Fruit fly (Drosophila melanogaster) whole organism, embryonic: ENCODE data around the gene RpS17.

Experiments used
- Asciz ChIP-seq: fragments of 200-800 bp; sonication (Bioruptor generic); optimal IDR thresholded peaks from 2 replicates; lab custom pipeline; 2017; ENCODE audit warnings: missing biosample characterization, mild to moderate bottlenecking, missing genetic modification characterization, missing genetic modification reagents
- Atf6 ChIP-seq: fragments of 200-800 bp; sonication (Bioruptor generic); IDR thresholded peaks from 2 replicates; pipeline ENCODE4 v1.3.6; 2022; ENCODE audit warnings: missing biosample characterization, missing genetic modification characterization
- B-H2 ChIP-seq: fragments of 200-800 bp; sonication (Bioruptor generic); optimal IDR thresholded peaks from 2 replicates; lab custom pipeline; 2018; ENCODE audit warnings: missing biosample characterization, mild to moderate bottlenecking, missing genetic modification characterization
- Bteb2 ChIP-seq: fragments of 200-800 bp; sonication (Bioruptor generic); optimal IDR thresholded peaks from 2 replicates; lab custom pipeline; 2016; ENCODE audit warnings: missing biosample characterization, missing genetic modification characterization
- CG10366 ChIP-seq: fragments of 200-800 bp; sonication (Bioruptor generic); IDR thresholded peaks from 2 replicates; pipeline ENCODE4 v1.3.6; 2022; ENCODE audit warnings: missing biosample characterization, missing genetic modification characterization
- CG11085 ChIP-seq: fragments of 200-800 bp; sonication (Bioruptor generic); IDR thresholded peaks from 2 replicates; pipeline ENCODE4 v1.3.6; 2022; ENCODE audit warnings: missing biosample characterization, missing genetic modification characterization
- CG12942 ChIP-seq: fragments of 200-800 bp; sonication (Bioruptor generic); optimal IDR thresholded peaks from 3 replicates; lab custom pipeline; 2016; ENCODE audit warnings: missing biosample characterization, missing genetic modification characterization
- CG14710 ChIP-seq: fragments of 200-800 bp; sonication (Bioruptor generic); optimal IDR thresholded peaks from 3 replicates; lab custom pipeline; 2019; ENCODE audit warnings: missing biosample characterization, mild to moderate bottlenecking, missing genetic modification characterization, moderate library complexity
- CG17802 ChIP-seq: fragments of 200-800 bp; sonication (Bioruptor generic); optimal IDR thresholded peaks from 2 replicates; lab custom pipeline; 2018; ENCODE audit warnings: missing biosample characterization, mild to moderate bottlenecking, missing genetic modification characterization, moderate library complexity
- CG18764 ChIP-seq: fragments of 200-800 bp; sonication (Bioruptor generic); optimal IDR thresholded peaks from 3 replicates; lab custom pipeline; 2016; ENCODE audit warnings: missing biosample characterization, missing genetic modification characterization
- CG2129 ChIP-seq: fragments of 200-800 bp; sonication (Bioruptor generic); IDR thresholded peaks from 2 replicates; pipeline ENCODE4 v1.3.6; 2022; ENCODE audit warnings: missing biosample characterization, missing genetic modification characterization; ENCODE audit not compliant: partially characterized antibody
- CG2678 ChIP-seq: fragments of 200-800 bp; sonication (Bioruptor generic); optimal IDR thresholded peaks from 3 replicates; lab custom pipeline; 2019; ENCODE audit warnings: missing biosample characterization, mild to moderate bottlenecking, missing genetic modification characterization, moderate library complexity
- CG3995 ChIP-seq: fragments of 200-800 bp; sonication (Bioruptor generic); optimal IDR thresholded peaks from 3 replicates; lab custom pipeline; 2016; ENCODE audit warnings: missing biosample characterization, missing genetic modification characterization
- CG4617 ChIP-seq: fragments of 200-800 bp; sonication (Bioruptor generic); optimal IDR thresholded peaks from 3 replicates; lab custom pipeline; 2016; ENCODE audit warnings: missing biosample characterization, missing genetic modification characterization, borderline replicate concordance
- CG7357 ChIP-seq: fragments of 200-800 bp; sonication (Bioruptor generic); IDR thresholded peaks from 3 replicates; pipeline ENCODE4 v1.3.6; 2022; ENCODE audit warnings: missing biosample characterization, missing genetic modification characterization
- CG7556 ChIP-seq: fragments of 200-800 bp; sonication (Bioruptor generic); optimal IDR thresholded peaks from 2 replicates; lab custom pipeline; 2017; ENCODE audit warnings: missing biosample characterization, mild to moderate bottlenecking, missing genetic modification characterization
- CG7963 ChIP-seq: fragments of 200-800 bp; sonication (Bioruptor generic); IDR thresholded peaks from 3 replicates; pipeline ENCODE4 v1.3.6; 2022; ENCODE audit warnings: missing biosample characterization, missing genetic modification characterization; ENCODE audit not compliant: partially characterized antibody
- CG9797 ChIP-seq: fragments of 200-800 bp; sonication (Bioruptor generic); optimal IDR thresholded peaks from 3 replicates; lab custom pipeline; 2018; ENCODE audit warnings: missing biosample characterization, mild to moderate bottlenecking, missing genetic modification characterization
- CG9876 ChIP-seq: fragments of 200-800 bp; sonication (Bioruptor generic); optimal IDR thresholded peaks from 2 replicates; lab custom pipeline; 2016; ENCODE audit warnings: missing biosample characterization, missing genetic modification characterization
- CkIIα-i1 ChIP-seq: fragments of 200-800 bp; sonication (Bioruptor generic); IDR thresholded peaks from 2 replicates; pipeline ENCODE4 v1.3.6; 2022; ENCODE audit warnings: missing biosample characterization, missing genetic modification characterization
- Fer3 ChIP-seq: fragments of 200-800 bp; sonication (Bioruptor generic); optimal IDR thresholded peaks from 2 replicates; lab custom pipeline; 2018; ENCODE audit warnings: missing biosample characterization, mild to moderate bottlenecking, missing genetic modification characterization, moderate library complexity
- GATAe ChIP-seq: fragments of 200-800 bp; sonication (Bioruptor generic); conservative IDR thresholded peaks from 2 replicates; pipeline ENCODE4 v1.3.6; 2022; ENCODE audit warnings: missing biosample characterization, missing genetic modification characterization
- Gug ChIP-seq: fragments of 200-800 bp; sonication (Bioruptor generic); IDR thresholded peaks from 4 replicates; pipeline ENCODE4 v1.3.6; 2022; ENCODE audit warnings: missing biosample characterization, missing genetic modification characterization
- Meics ChIP-seq: fragments of 200-800 bp; sonication (Bioruptor generic); optimal IDR thresholded peaks from 2 replicates; lab custom pipeline; 2017; ENCODE audit warnings: missing biosample characterization, mild to moderate bottlenecking, missing genetic modification characterization
- NC2β ChIP-seq: fragments of 200-800 bp; sonication (Bioruptor generic); optimal IDR thresholded peaks from 2 replicates; lab custom pipeline; 2016; ENCODE audit warnings: missing biosample characterization, missing genetic modification characterization
- NfI ChIP-seq: fragments of 200-800 bp; sonication (Bioruptor generic); optimal IDR thresholded peaks from 3 replicates; lab custom pipeline; 2018; ENCODE audit warnings: missing biosample characterization, mild to moderate bottlenecking, missing genetic modification characterization, moderate library complexity
- Optix ChIP-seq: fragments of 200-800 bp; sonication (Bioruptor generic); IDR thresholded peaks from 3 replicates; pipeline ENCODE4 v1.3.6; 2022; ENCODE audit warnings: missing biosample characterization, missing genetic modification characterization
- TFAM ChIP-seq: fragments of 200-800 bp; sonication (Bioruptor generic); optimal IDR thresholded peaks from 2 replicates; lab custom pipeline; 2017; ENCODE audit warnings: missing biosample characterization, missing genetic modification characterization, inconsistent platforms
- Trl ChIP-seq, 3 experiments: fragments of >200 bp in 2 of 3; fragments of 200-800 bp in 1 of 3; sonication (Bioruptor generic) in 1 of 3; optimal IDR thresholded peaks; 2 replicates in 1 of 3; 3 replicates in 2 of 3; lab custom pipeline; 2016 to 2017; ENCODE audit warnings: missing biosample characterization in 1 of 3, missing genetic modification characterization in 1 of 3
- al ChIP-seq: fragments of 200-800 bp; sonication (Bioruptor generic); IDR thresholded peaks from 2 replicates; pipeline ENCODE4 v1.3.6; 2022; ENCODE audit warnings: missing biosample characterization, missing genetic modification characterization
- ase ChIP-seq: fragments of 200-800 bp; sonication (Bioruptor generic); IDR thresholded peaks from 3 replicates; pipeline ENCODE4 v1.3.6; 2022; ENCODE audit warnings: missing biosample characterization, missing genetic modification characterization
- ato ChIP-seq: fragments of 200-800 bp; sonication (Bioruptor generic); IDR thresholded peaks from 2 replicates; pipeline ENCODE4 v1.3.6; 2022; ENCODE audit warnings: missing biosample characterization, missing genetic modification characterization; ENCODE audit not compliant: partially characterized antibody
- btn ChIP-seq: fragments of 200-800 bp; sonication (Bioruptor generic); optimal IDR thresholded peaks from 2 replicates; lab custom pipeline; 2016; ENCODE audit warnings: missing biosample characterization, missing genetic modification characterization
- cwo ChIP-seq: fragments of 200-800 bp; sonication (Bioruptor generic); optimal IDR thresholded peaks from 3 replicates; lab custom pipeline; 2017; ENCODE audit warnings: missing biosample characterization, missing genetic modification characterization, mild to moderate bottlenecking, moderate library complexity, missing genetic modification reagents
- dmrt11E ChIP-seq: fragments of 200-800 bp; sonication (Bioruptor generic); optimal IDR thresholded peaks from 3 replicates; lab custom pipeline; 2018; ENCODE audit warnings: missing biosample characterization, mild to moderate bottlenecking, missing genetic modification characterization, moderate library complexity
- dysf ChIP-seq: fragments of 200-800 bp; sonication (Bioruptor generic); IDR thresholded peaks from 3 replicates; pipeline ENCODE4 v1.3.6; 2022; ENCODE audit warnings: missing biosample characterization, missing genetic modification characterization
- en ChIP-seq: fragments of 200-800 bp; sonication (Bioruptor generic); optimal IDR thresholded peaks from 2 replicates; lab custom pipeline; 2016; ENCODE audit warnings: missing biosample characterization, missing genetic modification characterization
- fd102C ChIP-seq: fragments of 200-800 bp; sonication (Bioruptor generic); optimal IDR thresholded peaks from 2 replicates; lab custom pipeline; 2018; ENCODE audit warnings: missing biosample characterization, mild to moderate bottlenecking, missing genetic modification characterization, moderate library complexity
- fd64A ChIP-seq: fragments of 200-800 bp; sonication (Bioruptor generic); optimal IDR thresholded peaks from 3 replicates; lab custom pipeline; 2018; ENCODE audit warnings: missing biosample characterization, mild to moderate bottlenecking, missing genetic modification characterization
- gt ChIP-seq: fragments of 200-800 bp; sonication (Bioruptor generic); IDR thresholded peaks from 2 replicates; pipeline ENCODE4 v1.3.6; 2022; ENCODE audit warnings: missing biosample characterization, missing genetic modification characterization
- hb ChIP-seq: fragments of 200-800 bp; sonication (Bioruptor generic); IDR thresholded peaks from 3 replicates; pipeline ENCODE4 v1.3.6; 2022; ENCODE audit warnings: missing biosample characterization, missing genetic modification characterization; ENCODE audit not compliant: partially characterized antibody
- lab ChIP-seq: fragments of 200-800 bp; sonication (Bioruptor generic); optimal IDR thresholded peaks from 3 replicates; lab custom pipeline; 2017; ENCODE audit warnings: missing biosample characterization, missing genetic modification characterization, mild to moderate bottlenecking, moderate library complexity, missing genetic modification reagents
- pnt ChIP-seq: fragments of 200-800 bp; sonication (Bioruptor generic); optimal IDR thresholded peaks from 3 replicates; lab custom pipeline; 2016; ENCODE audit warnings: missing biosample characterization, missing genetic modification characterization
- sd ChIP-seq: fragments of 200-800 bp; sonication (Bioruptor generic); optimal IDR thresholded peaks from 3 replicates; lab custom pipeline; 2018; ENCODE audit warnings: missing biosample characterization, mild to moderate bottlenecking, missing genetic modification characterization, moderate library complexity
- sima ChIP-seq: fragments of 200-800 bp; sonication (Bioruptor generic); optimal IDR thresholded peaks from 2 replicates; lab custom pipeline; 2016; ENCODE audit warnings: missing biosample characterization, missing genetic modification characterization
- sisA ChIP-seq: fragments of 200-800 bp; sonication (Bioruptor generic); IDR thresholded peaks from 2 replicates; pipeline ENCODE4 v1.3.6; 2022; ENCODE audit warnings: missing biosample characterization, missing genetic modification characterization
- tap ChIP-seq: fragments of 200-800 bp; optimal IDR thresholded peaks from 3 replicates; lab custom pipeline; 2019; ENCODE audit warnings: missing biosample characterization, mild to moderate bottlenecking, missing genetic modification characterization, moderate library complexity
- tll ChIP-seq, 2 experiments: fragments of 200-800 bp in 1 of 2; fragments of >200 bp in 1 of 2; sonication (Bioruptor generic) in 1 of 2; optimal IDR thresholded peaks; 2 replicates each; lab custom pipeline; 2017 to 2019; ENCODE audit warnings: missing biosample characterization in 2 of 2, missing genetic modification characterization in 2 of 2, mild to moderate bottlenecking in 1 of 2, moderate library complexity in 1 of 2
- ttk ChIP-seq: fragments of 200-800 bp; sonication (Bioruptor generic); IDR thresholded peaks from 2 replicates; pipeline ENCODE4 v2.1.2; 2022; ENCODE audit warnings: missing biosample characterization, missing genetic modification characterization
- unc-4 ChIP-seq: fragments of 200-800 bp; sonication (Bioruptor generic); IDR thresholded peaks from 2 replicates; pipeline ENCODE4 v1.3.6; 2022; ENCODE audit warnings: missing biosample characterization, missing genetic modification characterization; ENCODE audit not compliant: partially characterized antibody

The RpS17 gene

dm6 chr3L:9435315-9435714 lies 5.7 kb upstream of the RpS17 start, which contains the start of gene CG42526 (continued):
- TF ChIP-seq unc-4 (GFP tag; lab: Robert Waterston, UW) (peak; percentile 74), sd (tag; lab: Kevin White, UChicago) (peak; percentile 36), al (no peak), Atf6 (peak; percentile 63; the same call in 1 of the 2 replicates), CG7963 (GFP tag; lab: Robert Waterston, UW) (no peak), CG17802 (tag; lab: Kevin White, UChicago) (no peak), tap (tag; lab: Kevin White, UChicago) (no peak), CG18764 (GFP tag; lab: Kevin White, UChicago) (no peak), Gug (GFP tag; lab: Robert Waterston, UW) (no peak), TFAM (GFP tag; lab: Kevin White, UChicago) (no peak), CG2129 (GFP tag; lab: Robert Waterston, UW) (no peak), CG14710 (tag; lab: Kevin White, UChicago) (peak; percentile 39), gt (GFP tag; lab: Robert Waterston, UW) (no peak), sisA (GFP tag; lab: Robert Waterston, UW) (no peak), btn (GFP tag; lab: Kevin White, UChicago) (no peak), CG9797 (GFP tag; lab: Kevin White, UChicago) (peak; percentile 18), NfI (GFP tag; lab: Kevin White, UChicago) (peak; percentile 31), CG12942 (GFP tag; lab: Kevin White, UChicago) (peak; percentile 27), CG7357 (GFP tag; lab: Robert Waterston, UW) (no peak), ato (GFP tag; lab: Robert Waterston, UW) (no peak), CG2678 (tag; lab: Kevin White, UChicago) (no peak), Optix (no peak), Trl (optimal IDR thresholded peaks at IDR 0.05; lab: Kevin White, UChicago) (no peak), Trl (GFP tag; optimal IDR thresholded peaks at IDR 0.05; lab: Kevin White, UChicago) (peak; percentile 37), tll (GFP tag; optimal IDR thresholded peaks at IDR 0.05; lab: Kevin White, UChicago) (no peak), pnt (GFP tag; lab: Kevin White, UChicago) (no peak), sima (GFP tag; lab: Kevin White, UChicago) (no peak), CG9876 (GFP tag; lab: Kevin White, UChicago) (no peak), Meics (GFP tag; lab: Kevin White, UChicago) (no peak), ase (GFP tag; lab: Robert Waterston, UW) (no peak), CG10366 (GFP tag; lab: Robert Waterston, UW) (peak; percentile 55), Fer3 (tag; lab: Kevin White, UChicago) (no peak), GATAe (GFP tag; lab: Robert Waterston, UW) (no peak; the same call in 1 of the 2 replicates), NC2β (GFP tag; lab: Kevin White, UChicago) (peak; percentile 24), dysf (no peak), CG7556 (peak; percentile 57), Bteb2 (no peak), B-H2 (GFP tag; lab: Kevin White, UChicago) (peak; percentile 19), fd102C (GFP tag; lab: Kevin White, UChicago) (no peak), fd64A (GFP tag; lab: Kevin White, UChicago) (no peak), CkIIα-i1 (GFP tag; lab: Robert Waterston, UW) (no peak), ttk (peak; percentile 12; the same call in 1 of the 2 replicates), hb (GFP tag; lab: Robert Waterston, UW) (0 out of 3 replicates have a peak, but pooled peaks have one; percentile 31), lab (GFP tag; lab: Kevin White, UChicago) (peak; percentile 55), CG3995 (GFP tag; lab: Kevin White, UChicago) (peak; percentile 21), cwo (GFP tag; lab: Kevin White, UChicago) (no peak), Asciz (GFP tag; lab: Kevin White, UChicago) (no peak), en (GFP tag; lab: Kevin White, UChicago) (no peak), CG4617 (GFP tag; lab: Kevin White, UChicago) (peak; percentile 9), CG11085 (GFP tag; lab: Robert Waterston, UW) (no peak), dmrt11E (tag; lab: Kevin White, UChicago) (no peak)
